Worm (Caenorhabditis elegans) whole organism, L4 larva: ENCODE data around the gene C15B12.4.

Experiments used
- F37D6.2 ChIP-seq: sonication (generic microtip); optimal IDR thresholded peaks from 2 replicates; lab custom pipeline; 2016; ENCODE audit warnings: mild to moderate bottlenecking, missing genetic modification characterization, missing compliant biosample characterization
- ceh-20 ChIP-seq: fragments of 200-800 bp; sonication (Bioruptor generic); IDR thresholded peaks from 2 replicates; pipeline ENCODE4 v1.3.6; 2022; ENCODE audit warnings: missing genetic modification reagents, missing genetic modification characterization, missing compliant biosample characterization
- fkh-10 ChIP-seq: fragments of 150-350 bp; optimal IDR thresholded peaks from 2 replicates; lab custom pipeline; 2014; ENCODE audit warnings: missing biosample characterization, missing genetic modification reagents, missing genetic modification characterization
- fos-1 ChIP-seq: fragments of 150-350 bp; optimal IDR thresholded peaks from 2 replicates; lab custom pipeline; 2014; ENCODE audit warnings: missing biosample characterization, missing genetic modification characterization
- lin-29 ChIP-seq: fragments of 200-800 bp; sonication (Bioruptor generic); IDR thresholded peaks from 2 replicates; pipeline ENCODE4 v1.3.6; 2022; ENCODE audit warnings: missing genetic modification reagents, missing genetic modification characterization, missing compliant biosample characterization
- nhr-111 ChIP-seq: fragments of 200-800 bp; sonication (Bioruptor generic); optimal IDR thresholded peaks from 2 replicates; lab custom pipeline; 2018; ENCODE audit warnings: mild to moderate bottlenecking, missing genetic modification characterization, missing compliant biosample characterization
- zag-1 ChIP-seq: fragments of 150-350 bp; optimal IDR thresholded peaks from 2 replicates; lab custom pipeline; 2014; ENCODE audit warnings: missing biosample characterization, missing genetic modification characterization

DNA sequence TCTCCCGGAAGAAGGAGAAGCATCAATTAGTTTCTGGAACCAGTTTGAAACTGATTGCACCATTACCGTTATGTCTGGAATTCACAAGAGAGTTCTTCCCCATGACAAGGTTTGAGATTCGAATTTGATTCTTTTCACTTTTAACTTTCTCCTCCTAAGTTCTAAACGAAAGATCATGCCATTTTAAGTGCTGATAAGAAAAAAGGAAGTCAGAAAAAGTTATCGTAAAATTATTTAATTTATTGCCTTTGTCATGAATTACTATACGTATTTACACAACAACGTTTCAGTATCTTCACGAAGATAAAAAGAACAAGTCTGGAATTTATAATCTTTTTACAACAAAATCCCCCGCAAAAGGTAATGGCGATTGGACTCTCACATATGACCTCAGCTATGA, 13.4 kb downstream of the C15B12.4 start:
- TF ChIP-seq F37D6.2 (tag; lab: Kevin White, UChicago) (no peak), nhr-111 (GFP tag; lab: Kevin White, UChicago) (no peak), fos-1 (tag; lab: Kevin White, UChicago) (no peak), fkh-10 (GFP tag; lab: Kevin White, UChicago) (no peak), zag-1 (tag; lab: Kevin White, UChicago) (no peak), lin-29 (GFP tag; lab: Robert Waterston, UW) (no peak), ceh-20 (no peak)
